Worm (Caenorhabditis elegans) whole organism, L4/young adult: ENCODE data around the gene col-81.

Experiments
- W03F9.2 ChIP-seq: fragments of 150-350 bp; optimal IDR thresholded peaks from 2 replicates; lab custom pipeline; 2014; ENCODE audit warnings: missing biosample characterization, missing genetic modification characterization
- him-1 ChIP-seq: sonication (generic microtip); optimal IDR thresholded peaks from 2 replicates; lab custom pipeline; 2016; ENCODE audit warnings: missing genotype, missing genetic modification reagents, missing genetic modification characterization, missing compliant biosample characterization

- TF ChIP-seq him-1 (tag; lab: Kevin White, UChicago) (no peak), W03F9.2 (tag; lab: Kevin White, UChicago) (no peak)
Observed at ce11 chrII:11032812-11033211, 19.2 kb upstream of the col-81 start.
